Worm (Caenorhabditis elegans) whole organism, L3 larva: ENCODE data around the gene C14A4.12.

Source experiments
- ama-1 ChIP-seq: fragments of 150-350 bp; optimal IDR thresholded peaks from 2 replicates; lab custom pipeline; 2018
- ceh-82 ChIP-seq: fragments of 150-350 bp; optimal IDR thresholded peaks from 2 replicates; lab custom pipeline; 2014; ENCODE audit warnings: missing biosample characterization, missing genetic modification characterization
- ceh-9 ChIP-seq: sonication (generic microtip); optimal IDR thresholded peaks from 2 replicates; lab custom pipeline; 2018; ENCODE audit warnings: missing biosample characterization, missing genetic modification characterization
- elt-2 ChIP-seq: sonication (generic microtip); optimal IDR thresholded peaks from 2 replicates; lab custom pipeline; 2016; ENCODE audit warnings: missing genetic modification reagents, mild to moderate bottlenecking, missing genetic modification characterization, missing compliant biosample characterization
- lin-39 ChIP-seq: fragments of 150-350 bp; optimal IDR thresholded peaks from 2 replicates; lab custom pipeline; 2018; ENCODE audit warnings: missing biosample characterization, missing genetic modification reagents, missing genetic modification characterization
- snpc-4 ChIP-seq: fragments of 150-350 bp; optimal IDR thresholded peaks from 2 replicates; lab custom pipeline; 2014; ENCODE audit warnings: missing biosample characterization, missing genetic modification characterization

- no peak for TF ChIP-seq ceh-82 (tag; lab: Kevin White, UChicago)
- no peak for TF ChIP-seq ama-1 (lab: Kevin White, UChicago)
- no peak for TF ChIP-seq snpc-4 (tag; lab: Kevin White, UChicago)
- TF ChIP-seq elt-2 (tag; lab: Kevin White, UChicago): peak; percentile 58
- no peak for TF ChIP-seq lin-39 (tag; lab: Kevin White, UChicago)
- TF ChIP-seq ceh-9 (tag; lab: Kevin White, UChicago): no peak
Measured at ce11 chrII:10646901-10647566, 34.2 kb downstream of the C14A4.12 start, which contains the start of gene M28.10.
